Comparison of ENCODE assay signal across 4 fruit fly cellular contexts in genomic region chr3R:16234745-16235149, dm6.
TF ChIP-seq lines count a peak whose summit lies in the region.

No protein-coding gene starts in this region.

- no peak for TF ChIP-seq CTCF in whole organism, embryonic (GFP tag; optimal IDR thresholded peaks at IDR 0.05; lab: Kevin White, UChicago)

TF ChIP-seq in whole organism, embryonic, 481 proteins besides CTCF, POLR2A, EP300 and RAD21 (continues in another document):
- TF ChIP-seq ase (GFP tag; IDR thresholded peaks at IDR 0.05; lab: Robert Waterston, UW) (no peak), CG17359 (tag; optimal IDR thresholded peaks at IDR 0.05; lab: Kevin White, UChicago) (peak; percentile 50), Usf (GFP tag; optimal IDR thresholded peaks at IDR 0.05; lab: Kevin White, UChicago) (peak; percentile 23), Fer1 (GFP tag; optimal IDR thresholded peaks at IDR 0.05; lab: Kevin White, UChicago) (no peak), Nf-YB (GFP tag; optimal IDR thresholded peaks at IDR 0.05; lab: Kevin White, UChicago) (no peak), Sry-β (GFP tag; optimal IDR thresholded peaks at IDR 0.05; lab: Kevin White, UChicago) (no peak), cg (GFP tag; optimal IDR thresholded peaks at IDR 0.05; lab: Kevin White, UChicago) (no peak), Meics (GFP tag; optimal IDR thresholded peaks at IDR 0.05; lab: Kevin White, UChicago) (peak; percentile 44), HLHmδ (GFP tag; optimal IDR thresholded peaks at IDR 0.05; lab: Kevin White, UChicago) (no peak), CG7357 (GFP tag; IDR thresholded peaks at IDR 0.05; lab: Robert Waterston, UW) (no peak), CG3726 (GFP tag; IDR thresholded peaks at IDR 0.05; lab: Robert Waterston, UW) (no peak), nmo (GFP tag; optimal IDR thresholded peaks at IDR 0.05; lab: Kevin White, UChicago) (peak; percentile 68), Taf1 (GFP tag; IDR thresholded peaks at IDR 0.05; lab: Robert Waterston, UW) (no peak), CG16863 (GFP tag; optimal IDR thresholded peaks at IDR 0.05; lab: Kevin White, UChicago) (no peak), Dref (GFP tag; IDR thresholded peaks at IDR 0.05; lab: Robert Waterston, UW) (no peak), cato (GFP tag; optimal IDR thresholded peaks at IDR 0.05; lab: Kevin White, UChicago; ENCODE audit: borderline replicate concordance) (no peak), CG18599 (GFP tag; optimal IDR thresholded peaks at IDR 0.05; lab: Kevin White, UChicago) (no peak), CG5245 (GFP tag; optimal IDR thresholded peaks at IDR 0.05; lab: Kevin White, UChicago) (no peak), CG6175 (GFP tag; IDR thresholded peaks at IDR 0.05; lab: Robert Waterston, UW) (no peak), eve (GFP tag; optimal IDR thresholded peaks at IDR 0.05; lab: Kevin White, UChicago) (no peak), CG34422 (GFP tag; IDR thresholded peaks at IDR 0.05; lab: Robert Waterston, UW) (no peak), sisA (GFP tag; IDR thresholded peaks at IDR 0.05; lab: Robert Waterston, UW) (no peak), Stat92E (GFP tag; optimal IDR thresholded peaks at IDR 0.05; lab: Kevin White, UChicago) (no peak), Hr3 (GFP tag; optimal IDR thresholded peaks at IDR 0.05; lab: Kevin White, UChicago) (peak; percentile 37)

TF ChIP-seq in whole organism, prepupa, 60 proteins besides CTCF, POLR2A, EP300 and RAD21 (continues in another document):
- TF ChIP-seq Blimp-1 (GFP tag; optimal IDR thresholded peaks at IDR 0.05; lab: Kevin White, UChicago) = peak; percentile 60
- TF ChIP-seq CG8119 (GFP tag; IDR thresholded peaks at IDR 0.05; lab: Robert Waterston, UW) = no peak
- TF ChIP-seq Eip75B (GFP tag; optimal IDR thresholded peaks at IDR 0.05; lab: Kevin White, UChicago) = peak; percentile 90
- TF ChIP-seq cyc (GFP tag; optimal IDR thresholded peaks at IDR 0.05; lab: Kevin White, UChicago) = peak; percentile 83
- TF ChIP-seq svp (GFP tag; lab: Kevin White, UChicago) = peak; percentile 78
- peak; percentile 28 for TF ChIP-seq Eip93F (GFP tag; optimal IDR thresholded peaks at IDR 0.05; lab: Kevin White, UChicago)
- TF ChIP-seq Ets21C (GFP tag; optimal IDR thresholded peaks at IDR 0.05; lab: Kevin White, UChicago) = peak; percentile 72
- TF ChIP-seq salr (GFP tag; optimal IDR thresholded peaks at IDR 0.05; lab: Kevin White, UChicago) = peak; percentile 49 to 87
- TF ChIP-seq esn (GFP tag; optimal IDR thresholded peaks at IDR 0.05; lab: Kevin White, UChicago) = peak; percentile 92
- TF ChIP-seq CG16779 (tag; optimal IDR thresholded peaks at IDR 0.05; lab: Kevin White, UChicago) = peak; percentile 63
- TF ChIP-seq CG6854 (GFP tag; optimal IDR thresholded peaks at IDR 0.05; lab: Kevin White, UChicago) = no peak
- no peak for TF ChIP-seq CG11294 (GFP tag; IDR thresholded peaks at IDR 0.05; lab: Robert Waterston, UW)
- TF ChIP-seq Hr4 (GFP tag; optimal IDR thresholded peaks at IDR 0.05; lab: Kevin White, UChicago) = peak; percentile 90
- peak; percentile 86 for TF ChIP-seq Sox102F (GFP tag; optimal IDR thresholded peaks at IDR 0.05; lab: Kevin White, UChicago)
- TF ChIP-seq CG9139 (GFP tag; optimal IDR thresholded peaks at IDR 0.05; lab: Kevin White, UChicago) = peak; percentile 73
- peak; percentile 79 to 89 for TF ChIP-seq ss (GFP tag; optimal IDR thresholded peaks at IDR 0.05; lab: Kevin White, UChicago)
- TF ChIP-seq CG34406 (GFP tag; optimal IDR thresholded peaks at IDR 0.05; lab: Kevin White, UChicago) = peak; percentile 82
- peak; percentile 90 for TF ChIP-seq topi (GFP tag; optimal IDR thresholded peaks at IDR 0.05; lab: Kevin White, UChicago)
- peak; percentile 87 for TF ChIP-seq CG8632 (GFP tag; optimal IDR thresholded peaks at IDR 0.05; lab: Kevin White, UChicago)
- TF ChIP-seq CG6792 (GFP tag; optimal IDR thresholded peaks at IDR 0.05; lab: Kevin White, UChicago) = peak; percentile 79
- TF ChIP-seq CG6808 (GFP tag; optimal IDR thresholded peaks at IDR 0.05; lab: Kevin White, UChicago) = peak; percentile 92
- no peak for TF ChIP-seq eg (GFP tag; IDR thresholded peaks at IDR 0.05; lab: Robert Waterston, UW)
- peak; percentile 87 for TF ChIP-seq Sox14 (GFP tag; optimal IDR thresholded peaks at IDR 0.05; lab: Kevin White, UChicago)
- peak; percentile 87 for TF ChIP-seq pdm3 (GFP tag; optimal IDR thresholded peaks at IDR 0.05; lab: Kevin White, UChicago)

TF ChIP-seq in whole organism, pupa, 21 proteins besides CTCF, POLR2A, EP300 and RAD21:
- TF ChIP-seq CG15710 (tag; optimal IDR thresholded peaks at IDR 0.05; lab: Kevin White, UChicago) (peak; percentile 90), Pif1B (GFP tag; optimal IDR thresholded peaks at IDR 0.05; lab: Kevin White, UChicago) (peak; percentile 90), D1 (tag; optimal IDR thresholded peaks at IDR 0.05; lab: Kevin White, UChicago) (peak; percentile 83), rn (GFP tag; IDR thresholded peaks at IDR 0.05; lab: Robert Waterston, UW) (no peak), CG13204 (GFP tag; optimal IDR thresholded peaks at IDR 0.05; lab: Kevin White, UChicago) (no peak), fd96Ca (GFP tag; IDR thresholded peaks at IDR 0.05; lab: Robert Waterston, UW) (no peak), CG10348 (GFP tag; IDR thresholded peaks at IDR 0.05; lab: Robert Waterston, UW) (no peak), CG4496 (GFP tag; IDR thresholded peaks at IDR 0.05; lab: Robert Waterston, UW) (no peak), Snoo (tag; optimal IDR thresholded peaks at IDR 0.05; lab: Kevin White, UChicago) (peak; percentile 87), CG9948 (tag; optimal IDR thresholded peaks at IDR 0.05; lab: Kevin White, UChicago) (peak; percentile 93), CG32121 (GFP tag; IDR thresholded peaks at IDR 0.05; lab: Robert Waterston, UW) (no peak), CG8159 (tag; optimal IDR thresholded peaks at IDR 0.05; lab: Kevin White, UChicago) (peak; percentile 95), Ets98B (GFP tag; IDR thresholded peaks at IDR 0.05; lab: Robert Waterston, UW) (no peak), CG17806 (tag; optimal IDR thresholded peaks at IDR 0.05; lab: Kevin White, UChicago) (peak; percentile 88), Pif1A (GFP tag; optimal IDR thresholded peaks at IDR 0.05; lab: Kevin White, UChicago) (peak; percentile 81), CG34367 (tag; optimal IDR thresholded peaks at IDR 0.05; lab: Kevin White, UChicago) (peak; percentile 83), CG14655 (GFP tag; optimal IDR thresholded peaks at IDR 0.05; lab: Kevin White, UChicago) (peak; percentile 92), EcR (GFP tag; optimal IDR thresholded peaks at IDR 0.05; lab: Kevin White, UChicago) (no peak), CG12605 (GFP tag; IDR thresholded peaks at IDR 0.05; lab: Robert Waterston, UW) (no peak), CG8301 (tag; optimal IDR thresholded peaks at IDR 0.05; lab: Kevin White, UChicago) (peak; percentile 86), gl (tag; optimal IDR thresholded peaks at IDR 0.05; lab: Kevin White, UChicago) (peak; percentile 27)
TF ChIP-seq in whole organism, pupa: peak in this region for 12.

TF ChIP-seq in whole organism, wandering third instar larva, 38 proteins besides CTCF, POLR2A, EP300 and RAD21 (continues in another document):
- TF ChIP-seq dl (GFP tag; optimal IDR thresholded peaks at IDR 0.05; lab: Kevin White, UChicago; ENCODE audit: insufficient read depth in 1 of 2, partially characterized antibody in 2 of 2) = no peak
- TF ChIP-seq CG32264 (GFP tag; optimal IDR thresholded peaks at IDR 0.05; lab: Kevin White, UChicago) = peak; percentile 16
- peak in 1 of 2 experiments; percentile 65 for TF ChIP-seq foxo (GFP tag; optimal IDR thresholded peaks at IDR 0.05; lab: Kevin White, UChicago)
- TF ChIP-seq lola (GFP tag; optimal IDR thresholded peaks at IDR 0.05; lab: Kevin White, UChicago) = no peak
- TF ChIP-seq rgr (GFP tag; optimal IDR thresholded peaks at IDR 0.05; lab: Kevin White, UChicago) = peak; percentile 12
- TF ChIP-seq Myc (optimal IDR thresholded peaks at IDR 0.05; lab: Kevin White, UChicago) = no peak
- no peak for TF ChIP-seq Dif (GFP tag; optimal IDR thresholded peaks at IDR 0.05; lab: Kevin White, UChicago; ENCODE audit: partially characterized antibody)
- TF ChIP-seq CrebA (GFP tag; optimal IDR thresholded peaks at IDR 0.05; lab: Kevin White, UChicago; ENCODE audit: borderline replicate concordance) = peak; percentile 16
- TF ChIP-seq Hr83 (GFP tag; optimal IDR thresholded peaks at IDR 0.05; lab: Kevin White, UChicago; ENCODE audit: poor library complexity, severe bottlenecking) = no peak
- TF ChIP-seq Hr78 (GFP tag; optimal IDR thresholded peaks at IDR 0.05; lab: Kevin White, UChicago) = no peak
- peak; percentile 78 for TF ChIP-seq h (GFP tag; optimal IDR thresholded peaks at IDR 0.05; lab: Kevin White, UChicago)
- peak; percentile 86 for TF ChIP-seq Sp1 (GFP tag; optimal IDR thresholded peaks at IDR 0.05; lab: Kevin White, UChicago)
- TF ChIP-seq Rel (GFP tag; optimal IDR thresholded peaks at IDR 0.05; lab: Kevin White, UChicago) = no peak
- TF ChIP-seq Rel (tag; optimal IDR thresholded peaks at IDR 0.05; lab: Kevin White, UChicago) = no peak
- TF ChIP-seq fru (GFP tag; optimal IDR thresholded peaks at IDR 0.05; lab: Kevin White, UChicago) = peak; percentile 72
- TF ChIP-seq br (GFP tag; optimal IDR thresholded peaks at IDR 0.05; lab: Kevin White, UChicago) = peak; percentile 70
- TF ChIP-seq Mio (GFP tag; optimal IDR thresholded peaks at IDR 0.05; lab: Kevin White, UChicago) = no peak
- peak; percentile 81 for TF ChIP-seq HLH106 (tag; optimal IDR thresholded peaks at IDR 0.05; lab: Kevin White, UChicago)
- TF ChIP-seq Jra (GFP tag; optimal IDR thresholded peaks at IDR 0.05; lab: Kevin White, UChicago) = no peak
- no peak for TF ChIP-seq usp (GFP tag; optimal IDR thresholded peaks at IDR 0.05; lab: Kevin White, UChicago)
- TF ChIP-seq jim (GFP tag; optimal IDR thresholded peaks at IDR 0.05; lab: Kevin White, UChicago) = no peak
- TF ChIP-seq tai (GFP tag; optimal IDR thresholded peaks at IDR 0.05; lab: Kevin White, UChicago) = no peak
- TF ChIP-seq woc (GFP tag; optimal IDR thresholded peaks at IDR 0.05; lab: Kevin White, UChicago) = peak; percentile 83
- TF ChIP-seq sage (GFP tag; optimal IDR thresholded peaks at IDR 0.05; lab: Kevin White, UChicago) = peak; percentile 32
- no peak for TF ChIP-seq pan (optimal IDR thresholded peaks at IDR 0.05; lab: Kevin White, UChicago)
- TF ChIP-seq Hnf4 (GFP tag; optimal IDR thresholded peaks at IDR 0.05; lab: Kevin White, UChicago) = no peak
- TF ChIP-seq psq (GFP tag; optimal IDR thresholded peaks at IDR 0.05; lab: Kevin White, UChicago) = peak; percentile 16
- no peak for TF ChIP-seq sv (GFP tag; optimal IDR thresholded peaks at IDR 0.05; lab: Kevin White, UChicago)
- peak; percentile 79 for TF ChIP-seq dmrt93B (GFP tag; optimal IDR thresholded peaks at IDR 0.05; lab: Kevin White, UChicago)
- TF ChIP-seq N (GFP tag; optimal IDR thresholded peaks at IDR 0.05; lab: Kevin White, UChicago) = no peak
- no peak for TF ChIP-seq GATAd (GFP tag; optimal IDR thresholded peaks at IDR 0.05; lab: Kevin White, UChicago)
- TF ChIP-seq Vsx2 (GFP tag; optimal IDR thresholded peaks at IDR 0.05; lab: Kevin White, UChicago; ENCODE audit: partially characterized antibody) = no peak
- TF ChIP-seq ey (GFP tag; optimal IDR thresholded peaks at IDR 0.05; lab: Kevin White, UChicago) = peak; percentile 69

Comparison
In these comparisons a context has a peak if more than half of its experiments do, and no peak if none do; other contexts are left out.
1. Of the 7 proteins assayed by ChIP-seq in both whole organism, embryonic and whole organism, prepupa: peak only in whole organism, embryonic: none; only in whole organism, prepupa: CG16779, Hr39 and Lpt; in both: Blimp-1 and Sox102F; in neither: 2.